Fruit fly (Drosophila melanogaster): Measurements from ENCODE around the gene CG2187.
A peak's percentile ranks its signal among the peaks of the same experiment; 100 is the strongest.

CG2187 gene

DNA sequence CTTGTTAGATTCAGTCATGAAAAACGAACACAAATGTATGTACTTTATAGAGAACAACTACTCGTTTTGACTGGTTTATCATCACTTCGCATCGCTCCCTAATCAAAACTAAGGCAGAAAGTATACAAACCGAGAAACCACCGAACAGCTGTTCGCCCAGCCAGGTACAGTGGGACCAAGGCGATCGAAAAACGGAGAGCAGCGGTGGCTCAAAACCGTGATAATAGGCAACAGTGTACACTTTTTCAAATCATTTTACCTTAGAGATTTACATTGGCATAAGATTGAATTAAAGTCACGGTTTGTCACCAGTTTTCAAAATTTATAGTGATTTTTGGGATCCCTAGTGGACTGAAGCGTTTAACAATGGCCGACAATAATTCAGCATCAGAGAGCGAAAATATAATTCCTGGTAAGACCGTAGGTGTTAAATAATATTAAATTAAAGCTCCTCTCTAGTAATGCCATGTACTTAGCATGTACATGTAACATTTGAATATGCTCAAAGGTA is 46.8 kb upstream of the CG2187 start, which contains the start of the genes CG42233 and CG1971 (continued):
- TF ChIP-seq Eip93F (GFP tag; optimal IDR thresholded peaks at IDR 0.05) (no peak), Sox15 (GFP tag; optimal IDR thresholded peaks at IDR 0.05) (peak; percentile 7), CG6792 (GFP tag; optimal IDR thresholded peaks at IDR 0.05) (no peak), Ets21C (GFP tag; optimal IDR thresholded peaks at IDR 0.05) (no peak), Hr38 (GFP tag; optimal IDR thresholded peaks at IDR 0.05) (no peak), CG7368 (GFP tag; optimal IDR thresholded peaks at IDR 0.05) (no peak), CG32006 (GFP tag; optimal IDR thresholded peaks at IDR 0.05) (no peak), dac (GFP tag; optimal IDR thresholded peaks at IDR 0.05) (no peak), Sox14 (GFP tag; optimal IDR thresholded peaks at IDR 0.05) (no peak), CG9139 (GFP tag; optimal IDR thresholded peaks at IDR 0.05) (no peak), Eip78C (GFP tag) (no peak), svp (GFP tag) (peak; percentile 84), topi (GFP tag; optimal IDR thresholded peaks at IDR 0.05) (no peak)

dm6 chr3R:31800663-31801062 is 42.2 kb upstream of the CG2187 start, which contains the start of gene Ir100a:
TSS of gene Ir100a (plus strand) at chr3R:31800963.
- TF ChIP-seq Hr38 (GFP tag; optimal IDR thresholded peaks at IDR 0.05) (no peak), vri (GFP tag; optimal IDR thresholded peaks at IDR 0.05) (no peak), Eip75B (GFP tag; optimal IDR thresholded peaks at IDR 0.05) (no peak), Lpt (GFP tag; optimal IDR thresholded peaks at IDR 0.05) (no peak), Sox102F (GFP tag; optimal IDR thresholded peaks at IDR 0.05) (no peak), lz (GFP tag; optimal IDR thresholded peaks at IDR 0.05) (no peak)

- TF ChIP-seq CG11294 (GFP tag; IDR thresholded peaks at IDR 0.05) = no peak
- peak; percentile 97 for TF ChIP-seq svp (GFP tag)
- TF ChIP-seq CG1621 (tag; optimal IDR thresholded peaks at IDR 0.05) = no peak
- TF ChIP-seq Blimp-1 (GFP tag; optimal IDR thresholded peaks at IDR 0.05) = no peak
- TF ChIP-seq CG6854 (GFP tag; optimal IDR thresholded peaks at IDR 0.05) = peak; percentile 52
- no peak for TF ChIP-seq ss (GFP tag; optimal IDR thresholded peaks at IDR 0.05)
These were observed 36.0 kb upstream of the CG2187 start for dm6 chr3R:31794457-31794856.

- TF ChIP-seq Hr4 (GFP tag; optimal IDR thresholded peaks at IDR 0.05) (no peak), CG6792 (GFP tag; optimal IDR thresholded peaks at IDR 0.05) (no peak), CG4318 (GFP tag; optimal IDR thresholded peaks at IDR 0.05) (no peak), CG6854 (GFP tag; optimal IDR thresholded peaks at IDR 0.05) (no peak), Hr38 (GFP tag; optimal IDR thresholded peaks at IDR 0.05) (no peak), Eip93F (GFP tag; optimal IDR thresholded peaks at IDR 0.05) (peak; percentile 12), svp (GFP tag) (no peak), CG10631 (GFP tag; optimal IDR thresholded peaks at IDR 0.05) (peak; percentile 55), CG8632 (GFP tag; optimal IDR thresholded peaks at IDR 0.05) (no peak), CG31627 (GFP tag; optimal IDR thresholded peaks at IDR 0.05) (peak; percentile 43), net (GFP tag; optimal IDR thresholded peaks at IDR 0.05) (no peak), CG15336 (GFP tag; IDR thresholded peaks at IDR 0.05) (no peak)
These were observed 35.4 kb upstream of the CG2187 start, which contains the start of the genes Mccc1 and Acf for dm6 chr3R:31793664-31794417. TSS of gene Mccc1 (minus strand) at chr3R:31793907. TSS of gene Acf (plus strand) at chr3R:31793981.

dm6 chr3R:31777482-31778165 is 19.2 kb upstream of the CG2187 start:
- TF ChIP-seq vri (GFP tag; optimal IDR thresholded peaks at IDR 0.05) = peak; percentile 99
- peak; percentile 8 for TF ChIP-seq Eip93F (GFP tag; optimal IDR thresholded peaks at IDR 0.05)
- TF ChIP-seq CG6854 (GFP tag; optimal IDR thresholded peaks at IDR 0.05) = peak; percentile 40
- TF ChIP-seq lz (GFP tag; optimal IDR thresholded peaks at IDR 0.05) = no peak

Data from whole organism, prepupa.